Worm (Caenorhabditis elegans): ENCODE data around the gene skr-4.

DNA sequence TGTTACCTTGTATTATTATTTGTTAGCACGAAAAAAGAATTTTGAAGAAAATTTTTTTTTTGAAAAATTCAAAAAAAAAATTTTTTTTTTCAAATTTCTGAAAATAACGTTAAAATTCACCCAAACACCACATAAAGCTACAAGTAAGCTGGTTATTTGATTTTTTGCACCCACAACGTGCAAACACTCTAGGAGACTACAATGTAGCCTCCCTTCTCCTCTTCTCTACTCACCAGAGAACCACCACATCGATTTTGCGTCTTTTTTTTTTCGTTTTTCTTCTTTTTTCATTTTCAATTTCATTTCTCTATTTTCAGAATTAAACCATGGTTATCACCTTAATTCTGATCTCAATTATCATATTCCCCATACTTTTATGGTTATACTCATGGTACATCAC is 31.1 kb downstream of the skr-4 start, which contains the start of gene abhd-3.1:
- TF ChIP-seq B0261.1 (tag; optimal IDR thresholded peaks at IDR 0.05) (no peak), hmg-1.2 (GFP tag; IDR thresholded peaks at IDR 0.05) (no peak), sea-2 (GFP tag; IDR thresholded peaks at IDR 0.05) (no peak), mes-4 (tag; optimal IDR thresholded peaks at IDR 0.05) (no peak), Y79H2A.3 (GFP tag; conservative IDR thresholded peaks at IDR 0.05) (no peak), unc-62 (GFP tag; optimal IDR thresholded peaks at IDR 0.05) (no peak), snpc-4 (GFP tag; optimal IDR thresholded peaks at IDR 0.05) (no peak), snpc-4 (tag; optimal IDR thresholded peaks at IDR 0.05) (no peak), ztf-25 (GFP tag; IDR thresholded peaks at IDR 0.05) (no peak)
